Worm (Caenorhabditis elegans): ENCODE results near the gene F26C11.3.

Gene F26C11.3

DNA sequence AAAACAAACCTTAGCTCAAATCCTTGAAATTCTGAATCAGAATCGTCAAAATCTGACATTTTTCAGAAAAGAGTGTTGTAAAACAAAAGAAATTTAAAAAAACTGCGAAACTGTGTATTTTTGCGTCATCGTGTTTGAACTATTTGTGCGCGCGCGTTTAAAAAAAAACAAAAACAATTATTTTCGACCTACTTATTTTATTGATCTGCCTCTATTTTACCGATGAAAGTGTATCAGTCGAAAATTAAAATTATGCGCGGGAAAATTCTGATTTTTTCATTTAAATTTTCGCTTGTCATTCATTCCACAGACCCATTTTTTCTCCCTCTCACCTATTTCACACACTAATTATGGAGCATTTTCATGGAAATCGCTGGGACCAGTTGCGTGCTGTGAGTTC is 24.0 kb upstream of the F26C11.3 start, which contains the start of the genes C05C10.7 and C05C10.5:
C05C10.7 (minus strand) TSS at position 95 of the 400 bp plus-strand sequence.
C05C10.5 (plus strand) TSS at position 164 of the 400 bp plus-strand sequence.
- TF ChIP-seq tab-1 (GFP tag; IDR thresholded peaks at IDR 0.05) (no peak), T22C8.4 (GFP tag; IDR thresholded peaks at IDR 0.05) (no peak), ztf-29 (GFP tag; IDR thresholded peaks at IDR 0.05) (no peak), med-1 (GFP tag; optimal IDR thresholded peaks at IDR 0.05; ENCODE audit: insufficient read depth) (no peak), flt-1 (GFP tag; IDR thresholded peaks at IDR 0.05) (no peak), ref-1 (GFP tag; conservative IDR thresholded peaks at IDR 0.05) (no peak), cog-1 (tag; optimal IDR thresholded peaks at IDR 0.05) (no peak), klf-2 (GFP tag; conservative IDR thresholded peaks at IDR 0.05) (no peak)

DNA sequence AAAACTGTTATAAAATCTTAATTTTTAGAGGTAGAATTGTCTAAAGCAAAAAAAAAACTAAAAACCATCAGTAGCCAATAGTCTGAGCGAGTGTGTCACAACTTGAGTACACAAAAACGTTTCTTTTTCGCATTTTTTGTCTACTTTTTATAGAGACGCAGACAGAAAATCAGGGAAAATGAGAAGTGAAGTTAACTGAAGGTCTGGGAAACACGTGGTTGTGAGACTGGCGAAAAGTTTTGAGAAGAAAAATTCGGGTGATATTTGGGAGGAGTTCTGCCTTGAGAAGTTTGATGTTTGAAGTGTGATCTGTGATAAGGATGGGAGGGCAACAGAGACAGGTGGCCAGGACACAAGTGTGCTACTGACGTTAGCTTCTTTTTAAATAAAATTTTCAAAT is 22.7 kb upstream of the F26C11.3 start:
- no peak for TF ChIP-seq klf-2 (GFP tag; conservative IDR thresholded peaks at IDR 0.05)
- TF ChIP-seq ref-1 (GFP tag; conservative IDR thresholded peaks at IDR 0.05): no peak
- TF ChIP-seq flt-1 (GFP tag; IDR thresholded peaks at IDR 0.05): no peak

DNA sequence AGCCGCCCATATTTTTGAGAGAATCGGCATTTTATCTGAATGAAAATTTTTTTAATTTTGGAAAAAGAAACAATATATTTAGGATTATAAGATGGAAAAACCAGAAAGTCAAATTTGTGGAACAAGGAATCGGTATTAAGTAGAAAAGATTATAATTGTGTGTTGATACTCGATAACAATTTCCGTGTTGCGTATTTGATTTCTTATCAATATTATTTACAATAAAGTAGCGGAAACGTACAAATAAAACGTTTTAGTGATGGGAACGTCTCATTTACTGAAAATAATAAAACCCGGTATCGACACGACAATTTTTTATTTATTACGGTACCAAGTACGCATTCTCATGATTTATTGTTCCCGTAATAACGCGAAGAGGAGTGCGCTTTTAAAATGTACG is 22.0 kb upstream of the F26C11.3 start, which contains the start of gene C05C10.3:
C05C10.3 (minus strand) TSS at position 35 of the 400 bp plus-strand sequence.
- TF ChIP-seq flt-1 (GFP tag; IDR thresholded peaks at IDR 0.05) (no peak), cog-1 (tag; optimal IDR thresholded peaks at IDR 0.05) (no peak), T22C8.4 (GFP tag; IDR thresholded peaks at IDR 0.05) (no peak), ztf-29 (GFP tag; IDR thresholded peaks at IDR 0.05) (no peak), med-1 (GFP tag; optimal IDR thresholded peaks at IDR 0.05; ENCODE audit: insufficient read depth) (no peak), tab-1 (GFP tag; IDR thresholded peaks at IDR 0.05) (no peak), ref-1 (GFP tag; conservative IDR thresholded peaks at IDR 0.05) (no peak), klf-2 (GFP tag; conservative IDR thresholded peaks at IDR 0.05) (no peak), ztf-23 (GFP tag; IDR thresholded peaks at IDR 0.05) (no peak)

DNA sequence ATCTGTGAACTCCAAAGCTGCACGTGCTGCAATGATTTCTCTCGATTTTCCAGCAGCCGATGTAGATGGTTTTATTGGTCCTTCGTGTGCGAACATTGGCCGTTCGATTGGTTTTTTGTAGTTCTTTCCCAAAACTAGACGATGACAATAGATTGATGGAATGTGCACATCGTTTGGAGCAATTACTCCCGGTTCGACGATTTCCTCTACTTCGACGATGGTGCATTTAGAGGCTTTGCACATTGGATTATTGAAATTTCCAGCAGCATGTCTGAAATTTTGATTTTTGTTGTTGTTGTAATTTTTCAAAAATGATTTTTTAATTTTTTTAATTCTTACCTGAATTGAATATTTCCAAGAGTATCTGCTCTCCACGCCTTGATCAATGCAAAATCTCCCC is 20.8 kb upstream of the F26C11.3 start:
- TF ChIP-seq ztf-23 (GFP tag; IDR thresholded peaks at IDR 0.05): no peak
- no peak for TF ChIP-seq ref-1 (GFP tag; conservative IDR thresholded peaks at IDR 0.05)
- no peak for TF ChIP-seq flt-1 (GFP tag; IDR thresholded peaks at IDR 0.05)
- TF ChIP-seq ztf-29 (GFP tag; IDR thresholded peaks at IDR 0.05): no peak
- no peak for TF ChIP-seq klf-2 (GFP tag; conservative IDR thresholded peaks at IDR 0.05)
- TF ChIP-seq T22C8.4 (GFP tag; IDR thresholded peaks at IDR 0.05): no peak
- TF ChIP-seq med-1 (GFP tag; optimal IDR thresholded peaks at IDR 0.05; ENCODE audit: insufficient read depth): no peak
- TF ChIP-seq cog-1 (tag; optimal IDR thresholded peaks at IDR 0.05): no peak
- no peak for TF ChIP-seq tab-1 (GFP tag; IDR thresholded peaks at IDR 0.05)

DNA sequence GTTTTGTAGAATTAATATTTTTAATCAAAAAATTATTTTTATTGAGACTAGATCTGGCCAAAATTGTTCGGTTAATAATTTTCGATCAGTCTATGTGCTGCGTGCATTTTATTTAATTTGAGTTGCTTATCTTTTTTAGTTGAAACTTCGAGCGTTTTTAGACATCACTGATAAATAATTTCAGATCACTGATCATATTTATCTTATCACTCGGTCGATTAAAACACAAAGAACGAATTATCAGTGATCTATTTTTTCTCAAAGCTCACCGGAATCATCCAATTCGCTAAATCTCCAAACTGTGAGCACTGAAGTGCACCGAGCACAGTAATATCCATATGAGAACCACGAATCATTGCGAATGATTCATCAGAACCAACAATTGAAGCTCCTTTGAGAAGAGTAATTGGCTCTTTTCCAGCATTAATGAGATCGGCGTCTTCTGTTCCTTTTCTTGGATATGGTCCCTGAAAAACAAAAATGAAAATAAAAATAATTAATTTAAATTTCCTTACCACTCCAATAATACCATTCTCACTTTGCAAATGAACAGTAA is 20.2 kb upstream of the F26C11.3 start:
- no peak for TF ChIP-seq ztf-29 (GFP tag; IDR thresholded peaks at IDR 0.05)
- no peak for TF ChIP-seq cog-1 (tag; optimal IDR thresholded peaks at IDR 0.05)

DNA sequence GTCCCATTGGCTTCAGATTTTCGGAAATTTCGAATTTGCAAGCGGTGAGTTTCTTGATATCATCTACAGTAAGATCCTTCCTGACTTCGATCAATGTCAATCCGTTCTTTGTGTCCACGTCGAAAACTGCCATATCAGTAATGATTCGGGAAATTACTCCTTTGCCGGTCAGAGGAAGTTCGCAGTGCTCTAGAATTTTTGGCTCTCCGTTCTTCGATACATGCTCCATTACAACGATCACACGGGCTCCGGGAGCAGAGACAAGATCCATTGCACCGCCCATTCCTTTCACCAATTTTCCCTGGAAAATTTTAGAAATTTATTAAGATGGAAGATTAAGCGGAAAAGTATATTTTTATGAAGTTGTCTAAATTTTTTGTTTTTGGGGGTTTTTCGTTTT is 19.7 kb upstream of the F26C11.3 start:
- no peak for TF ChIP-seq T22C8.4 (GFP tag; IDR thresholded peaks at IDR 0.05)
- TF ChIP-seq flt-1 (GFP tag; IDR thresholded peaks at IDR 0.05): no peak
- TF ChIP-seq ztf-23 (GFP tag; IDR thresholded peaks at IDR 0.05): no peak
- TF ChIP-seq med-1 (GFP tag; optimal IDR thresholded peaks at IDR 0.05; ENCODE audit: insufficient read depth): no peak
- TF ChIP-seq cog-1 (tag; optimal IDR thresholded peaks at IDR 0.05): no peak
- TF ChIP-seq ztf-29 (GFP tag; IDR thresholded peaks at IDR 0.05): no peak
- TF ChIP-seq klf-2 (GFP tag; conservative IDR thresholded peaks at IDR 0.05): no peak
- no peak for TF ChIP-seq tab-1 (GFP tag; IDR thresholded peaks at IDR 0.05)
- no peak for TF ChIP-seq ref-1 (GFP tag; conservative IDR thresholded peaks at IDR 0.05)

DNA sequence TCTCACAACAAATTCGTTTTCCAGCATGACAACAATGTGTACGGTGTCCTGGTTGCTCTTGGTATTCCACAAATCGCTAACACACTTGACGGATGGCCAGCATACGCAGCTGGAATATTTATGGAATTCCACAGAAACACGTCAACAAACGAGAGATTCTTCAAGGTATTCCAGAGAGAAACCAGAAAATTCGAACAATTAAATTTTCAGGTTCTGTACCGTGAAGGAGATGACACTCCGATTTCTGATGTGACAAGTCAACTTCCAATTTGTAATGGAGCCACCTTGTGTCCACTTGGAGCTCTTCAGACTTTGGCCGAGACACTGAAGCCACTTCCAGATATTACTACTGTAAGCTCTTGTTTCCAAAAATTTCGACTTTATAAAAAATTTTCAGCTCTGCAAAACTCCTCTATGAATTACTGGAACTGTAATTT is 19.1 kb upstream of the F26C11.3 start:
- TF ChIP-seq klf-2 (GFP tag; conservative IDR thresholded peaks at IDR 0.05): no peak
- no peak for TF ChIP-seq cog-1 (tag; optimal IDR thresholded peaks at IDR 0.05)
- TF ChIP-seq ztf-23 (GFP tag; IDR thresholded peaks at IDR 0.05): no peak
- TF ChIP-seq ztf-29 (GFP tag; IDR thresholded peaks at IDR 0.05): no peak
- TF ChIP-seq T22C8.4 (GFP tag; IDR thresholded peaks at IDR 0.05): no peak
- TF ChIP-seq ref-1 (GFP tag; conservative IDR thresholded peaks at IDR 0.05): no peak
- TF ChIP-seq tab-1 (GFP tag; IDR thresholded peaks at IDR 0.05): no peak
- no peak for TF ChIP-seq flt-1 (GFP tag; IDR thresholded peaks at IDR 0.05)
- TF ChIP-seq med-1 (GFP tag; optimal IDR thresholded peaks at IDR 0.05; ENCODE audit: insufficient read depth): no peak

DNA sequence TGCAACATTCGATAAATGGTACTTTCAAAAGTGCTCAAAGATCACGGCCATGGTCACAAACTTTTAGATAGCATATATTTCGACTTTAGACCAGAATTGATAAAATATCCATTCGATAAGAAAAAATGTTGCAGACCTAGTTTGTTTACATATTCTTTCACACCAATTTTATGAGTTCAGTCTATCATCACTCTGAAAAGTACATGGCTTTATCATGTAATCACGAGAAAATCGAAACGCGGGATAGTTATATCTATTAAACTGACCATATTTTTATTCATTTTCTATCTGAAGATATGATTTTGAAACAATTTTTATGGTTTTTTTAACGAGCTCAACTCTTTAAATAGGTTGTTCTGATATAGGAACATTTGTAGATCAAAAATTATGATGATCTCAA is 16.6 kb upstream of the F26C11.3 start, which contains the start of gene pho-11:
pho-11 (plus strand) TSS at position 374 of the 400 bp plus-strand sequence.
- TF ChIP-seq cog-1 (tag; optimal IDR thresholded peaks at IDR 0.05): no peak

DNA sequence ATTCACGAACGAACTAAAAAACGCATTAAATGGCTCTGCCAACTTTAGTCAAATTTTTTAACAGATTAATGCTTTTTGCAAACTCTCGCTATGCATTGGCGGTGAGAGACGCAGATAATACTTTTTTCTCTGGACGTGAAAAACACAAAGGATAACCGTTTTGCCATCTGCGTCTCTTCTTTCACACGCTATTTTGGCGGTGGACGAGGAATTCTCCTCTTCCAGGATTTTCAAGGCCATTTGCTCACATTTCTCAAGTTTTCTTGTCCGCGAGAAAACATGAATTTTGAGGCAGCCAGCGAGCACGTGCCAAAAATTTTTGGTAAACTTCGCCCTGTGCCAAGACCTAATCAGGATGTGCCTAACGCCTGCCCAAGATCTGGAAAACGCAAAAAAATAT is 16.1 kb upstream of the F26C11.3 start:
- peak; percentile 5; the same call in 1 of the 2 replicates for TF ChIP-seq flt-1 (GFP tag; IDR thresholded peaks at IDR 0.05)
- TF ChIP-seq cog-1 (tag; optimal IDR thresholded peaks at IDR 0.05): no peak

DNA sequence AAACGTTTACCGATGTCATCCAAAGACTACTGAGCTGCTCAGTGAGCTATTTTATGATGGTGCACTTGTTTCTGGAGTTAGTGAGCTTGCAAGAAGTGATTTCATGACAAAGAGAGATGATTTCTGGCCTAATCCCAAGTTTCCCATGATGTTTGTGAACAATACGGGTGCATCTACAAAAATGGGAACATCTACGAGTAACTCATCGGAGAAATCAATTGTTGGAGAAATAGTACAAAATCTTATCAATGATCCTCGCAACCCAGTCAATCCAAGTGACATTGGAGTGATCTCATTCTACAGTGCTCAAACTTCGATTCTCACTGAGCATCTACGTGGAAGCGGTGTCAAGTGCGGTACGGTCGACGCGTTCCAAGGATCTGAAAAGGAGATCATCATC is 13.6 kb upstream of the F26C11.3 start:
- TF ChIP-seq flt-1 (GFP tag; IDR thresholded peaks at IDR 0.05) (no peak), cog-1 (tag; optimal IDR thresholded peaks at IDR 0.05) (no peak), T22C8.4 (GFP tag; IDR thresholded peaks at IDR 0.05) (no peak), ztf-23 (GFP tag; IDR thresholded peaks at IDR 0.05) (no peak), ref-1 (GFP tag; conservative IDR thresholded peaks at IDR 0.05) (no peak), med-1 (GFP tag; optimal IDR thresholded peaks at IDR 0.05; ENCODE audit: insufficient read depth) (no peak), tab-1 (GFP tag; IDR thresholded peaks at IDR 0.05) (no peak), klf-2 (GFP tag; conservative IDR thresholded peaks at IDR 0.05) (no peak), ztf-29 (GFP tag; IDR thresholded peaks at IDR 0.05) (no peak)
